Worm (Caenorhabditis elegans): Measurements from ENCODE around the gene trap-4.
"Not testable (repeated sequence)": the region's sequence is repeated elsewhere in the genome, so short reads cannot be mapped to it uniquely, and the experiment has no call there.

The trap-4 gene

DNA sequence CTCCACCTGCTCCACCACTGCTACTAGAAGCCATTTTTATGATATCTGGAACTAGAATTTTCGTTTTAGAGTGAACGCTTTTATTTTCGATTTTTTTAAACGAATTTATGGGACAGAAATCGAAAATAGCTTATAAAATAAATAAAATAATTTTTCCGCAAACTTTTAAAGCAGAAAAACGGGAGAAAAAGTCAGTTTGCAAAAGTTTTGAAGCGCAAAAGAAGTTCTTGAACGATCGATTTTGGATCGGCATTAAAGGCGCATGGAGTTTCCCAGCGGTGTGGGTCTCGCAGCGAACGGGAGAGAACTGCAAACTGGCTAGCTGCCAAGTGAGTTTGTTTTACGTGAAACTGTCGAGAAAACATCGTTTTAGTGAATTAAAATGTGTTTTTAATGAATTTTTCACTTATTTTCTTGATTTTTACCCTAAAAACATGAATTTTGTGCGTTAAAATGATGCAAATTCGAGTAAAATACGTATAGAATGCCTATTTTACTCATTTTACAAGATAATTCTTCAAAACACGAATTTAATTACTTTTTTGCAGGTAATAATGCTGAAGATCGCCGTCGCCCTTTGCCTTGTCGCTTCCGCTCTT is at the start of gene trap-4, which contains the start of gene ccf-1:
Gene trap-4 (plus strand): TSS at position 549 of the 599 bp plus-strand sequence.
Gene ccf-1 (minus strand): TSS at position 51 of the 599 bp plus-strand sequence.
- no peak for TF ChIP-seq unc-62 (GFP tag; optimal IDR thresholded peaks at IDR 0.05)

DNA sequence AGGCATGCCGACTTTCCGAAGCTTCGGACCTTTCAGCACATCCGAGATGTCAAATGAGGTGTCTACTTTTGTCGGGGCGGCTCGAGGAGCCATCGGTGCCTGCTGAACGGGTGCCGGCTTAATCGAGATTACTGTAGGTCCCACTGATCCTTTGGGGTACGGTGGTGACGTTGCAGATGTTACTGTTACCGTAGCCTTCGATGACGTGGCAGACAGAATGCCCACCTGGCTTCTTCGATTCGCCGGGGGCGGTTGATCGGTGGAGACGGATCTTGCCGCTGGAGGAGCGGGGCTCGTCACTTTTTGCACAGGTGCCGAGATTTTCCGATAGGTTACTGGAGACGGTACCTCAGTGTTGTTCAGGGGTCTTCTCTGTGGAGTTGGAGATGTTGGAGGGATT is 48.9 kb upstream of the trap-4 start:
- TF ChIP-seq unc-62 (GFP tag; optimal IDR thresholded peaks at IDR 0.05) = no peak

ce11 chrIII:11874242-11874641 is 46.3 kb upstream of the trap-4 start:
- no peak for TF ChIP-seq unc-62 (GFP tag; optimal IDR thresholded peaks at IDR 0.05)

ce11 chrIII:11876130-11876529 is 44.4 kb upstream of the trap-4 start:
- TF ChIP-seq unc-62 (GFP tag; optimal IDR thresholded peaks at IDR 0.05) = no peak

- TF ChIP-seq unc-62 (GFP tag; optimal IDR thresholded peaks at IDR 0.05) = no peak
These were observed 41.8 kb upstream of the trap-4 start, which contains the start of gene Y56A3A.6 for ce11 chrIII:11878751-11879150. Y56A3A.6 (minus strand) TSS chrIII:11878803.

DNA sequence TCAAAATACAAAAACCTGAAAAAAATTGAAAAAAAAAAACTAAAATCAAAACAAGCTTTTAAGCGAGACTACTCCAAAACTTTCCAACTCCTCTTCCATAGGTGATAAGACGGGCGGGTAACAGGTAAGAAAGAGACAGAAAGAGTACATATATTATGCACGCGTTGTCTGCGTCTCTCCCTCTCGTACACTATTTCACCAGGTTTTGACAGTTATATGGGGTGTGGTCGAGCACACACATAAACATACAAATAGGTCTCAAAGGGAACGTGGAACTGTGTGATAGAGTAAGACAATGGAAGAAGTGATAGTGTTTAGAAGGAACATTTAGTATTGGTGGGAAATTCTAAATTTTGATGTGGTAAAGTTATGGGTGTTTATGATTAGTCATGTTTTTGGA is 39.0 kb upstream of the trap-4 start:
- TF ChIP-seq unc-62 (GFP tag; optimal IDR thresholded peaks at IDR 0.05) = no peak

- not testable (repeated sequence) for TF ChIP-seq unc-62 (GFP tag; optimal IDR thresholded peaks at IDR 0.05)
These were observed 36.8 kb upstream of the trap-4 start, which contains the start of gene fbxb-22 for ce11 chrIII:11883694-11884093. fbxb-22 (minus strand) TSS chrIII:11883754.

- no peak for TF ChIP-seq unc-62 (GFP tag; optimal IDR thresholded peaks at IDR 0.05)
These were observed 29.2 kb upstream of the trap-4 start, which contains the start of gene faah-5 for ce11 chrIII:11891335-11891734. faah-5 (minus strand) TSS chrIII:11891435.

DNA sequence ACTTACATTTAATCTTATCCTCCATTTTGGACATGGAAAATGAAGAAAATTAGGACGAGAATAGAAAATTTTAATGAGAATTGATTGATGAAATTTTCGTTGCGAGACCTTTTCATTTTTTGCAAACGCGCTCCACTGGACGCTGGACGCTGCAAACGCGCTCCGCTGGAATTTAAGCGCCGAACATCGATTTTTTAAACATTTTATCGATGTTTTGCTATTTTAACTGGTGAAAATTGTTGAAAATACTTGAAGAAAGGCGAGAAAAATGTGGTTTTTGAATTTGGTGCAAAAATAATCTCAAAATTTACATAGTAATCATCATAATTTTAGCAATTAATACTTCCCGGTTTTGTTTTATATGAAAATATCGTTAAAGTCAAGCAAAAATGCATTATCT is 27.6 kb upstream of the trap-4 start, which contains the start of gene Y56A3A.41:
Gene Y56A3A.41 (minus strand): TSS at position 101 of the 400 bp plus-strand sequence.
- TF ChIP-seq unc-62 (GFP tag; optimal IDR thresholded peaks at IDR 0.05) = no peak

- TF ChIP-seq unc-62 (GFP tag; optimal IDR thresholded peaks at IDR 0.05) = no peak
These were observed 25.0 kb upstream of the trap-4 start for ce11 chrIII:11895504-11895903.

- TF ChIP-seq unc-62 (GFP tag; optimal IDR thresholded peaks at IDR 0.05) = no peak
These were observed 23.9 kb upstream of the trap-4 start for ce11 chrIII:11896652-11897051.

- no peak for TF ChIP-seq unc-62 (GFP tag; optimal IDR thresholded peaks at IDR 0.05)
These were observed 22.4 kb upstream of the trap-4 start, which contains the start of gene tsen-2 for ce11 chrIII:11898169-11898568. tsen-2 (minus strand) TSS chrIII:11898269.

ce11 chrIII:11900022-11900421 is 20.5 kb upstream of the trap-4 start:
- no peak for TF ChIP-seq unc-62 (GFP tag; optimal IDR thresholded peaks at IDR 0.05)

DNA sequence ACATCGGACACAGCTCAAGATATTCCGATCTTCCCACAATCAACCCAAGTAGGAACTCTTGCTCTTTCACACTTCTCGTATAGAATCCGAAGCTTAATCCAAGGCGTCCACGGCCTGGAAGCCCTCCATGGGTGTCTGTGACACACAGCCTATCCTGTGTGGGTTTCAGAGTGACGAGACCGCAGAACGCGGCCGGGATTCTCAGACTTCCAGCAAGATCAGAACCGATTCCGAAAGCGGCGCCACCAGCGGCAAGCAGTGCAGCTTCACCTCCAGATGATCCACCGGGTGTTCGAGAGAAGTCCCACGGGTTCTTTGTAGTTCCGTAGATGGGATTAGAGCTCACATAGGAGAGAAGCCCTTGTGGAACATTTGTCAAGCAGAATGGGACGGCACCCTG is 17.8 kb upstream of the trap-4 start:
- no peak for TF ChIP-seq unc-62 (GFP tag; optimal IDR thresholded peaks at IDR 0.05)

ce11 chrIII:11907177-11907576 is 13.4 kb upstream of the trap-4 start, which contains the start of gene sdz-33:
sdz-33 (plus strand) TSS chrIII:11907477.
- TF ChIP-seq unc-62 (GFP tag; optimal IDR thresholded peaks at IDR 0.05) = no peak

- no peak for TF ChIP-seq unc-62 (GFP tag; optimal IDR thresholded peaks at IDR 0.05)
These were observed 11.9 kb upstream of the trap-4 start, which contains the start of gene fbxb-24 for ce11 chrIII:11908660-11909059. fbxb-24 (plus strand) TSS chrIII:11908960.

DNA sequence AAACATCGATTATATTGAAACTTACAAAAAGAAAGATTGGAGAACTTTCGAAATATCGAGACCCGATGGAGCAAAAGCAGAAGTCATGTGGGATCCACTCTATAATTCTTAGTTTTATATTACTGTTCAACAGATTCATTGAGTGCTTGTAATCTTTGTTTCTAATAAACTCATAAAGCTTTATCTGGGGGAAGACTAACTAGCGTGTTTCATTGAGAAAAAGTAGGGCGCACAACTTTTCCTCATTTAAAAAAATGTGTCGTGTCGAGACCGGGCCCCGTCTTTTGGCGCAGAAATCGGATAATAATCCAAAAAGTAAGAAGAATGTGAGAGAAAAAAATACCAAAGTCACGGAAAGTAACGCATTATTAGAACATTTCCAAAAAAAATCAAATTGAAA is 10.8 kb upstream of the trap-4 start, which contains the start of gene faah-4:
Gene faah-4 (minus strand): TSS at position 101 of the 400 bp plus-strand sequence.
- TF ChIP-seq unc-62 (GFP tag; optimal IDR thresholded peaks at IDR 0.05) = no peak
